Worm (Caenorhabditis elegans) whole organism, L1 larva: ENCODE results near the gene hda-2.
A peak's percentile ranks its signal among the peaks of the same experiment; 100 is the strongest.

Experiments
- C16A3.4 ChIP-seq: fragments of 150-350 bp; optimal IDR thresholded peaks from 2 replicates; lab custom pipeline; 2014; ENCODE audit warnings: missing biosample characterization, missing genetic modification characterization
- F16B12.6 ChIP-seq: fragments of 150-350 bp; optimal IDR thresholded peaks from 2 replicates; lab custom pipeline; 2014; ENCODE audit warnings: missing biosample characterization, missing genetic modification characterization
- aha-1 ChIP-seq: fragments of 150-350 bp; optimal IDR thresholded peaks from 2 replicates; lab custom pipeline; 2014; ENCODE audit warnings: missing biosample characterization, missing genetic modification characterization
- alr-1 ChIP-seq: fragments of 200-800 bp; sonication (Bioruptor generic); optimal IDR thresholded peaks from 2 replicates; lab custom pipeline; 2018; ENCODE audit warnings: borderline replicate concordance, mild to moderate bottlenecking, missing genetic modification characterization, missing compliant biosample characterization
- aly-2 ChIP-seq: fragments of 150-350 bp; optimal IDR thresholded peaks from 2 replicates; lab custom pipeline; 2014; ENCODE audit warnings: missing biosample characterization, missing genetic modification characterization
- ama-1 ChIP-seq: fragments of 150-350 bp; optimal IDR thresholded peaks from 2 replicates; lab custom pipeline; 2014
- blmp-1 ChIP-seq: fragments of 150-350 bp; optimal IDR thresholded peaks from 2 replicates; lab custom pipeline; 2014; ENCODE audit warnings: missing biosample characterization, missing genetic modification characterization
- ceh-63 ChIP-seq: fragments of 200-800 bp; sonication (Bioruptor generic); optimal IDR thresholded peaks from 2 replicates; lab custom pipeline; 2018; ENCODE audit warnings: mild to moderate bottlenecking, missing genetic modification characterization, missing compliant biosample characterization
- ceh-8 ChIP-seq: fragments of 200-800 bp; sonication (Bioruptor generic); optimal IDR thresholded peaks from 2 replicates; lab custom pipeline; 2018; ENCODE audit warnings: mild to moderate bottlenecking, missing genetic modification characterization, moderate library complexity, missing compliant biosample characterization
- ceh-82 ChIP-seq, 3 experiments: fragments of 150-350 bp in 1 of 3; sonication (generic microtip) in 2 of 3; optimal IDR thresholded peaks; 2 replicates each; lab custom pipeline; 2014 to 2017; ENCODE audit warnings: missing biosample characterization in 3 of 3, missing genetic modification characterization in 3 of 3
- ceh-88 ChIP-seq: fragments of 200-800 bp; sonication (Bioruptor generic); IDR thresholded peaks from 2 replicates; pipeline ENCODE4 v1.3.6; 2022; ENCODE audit warnings: missing genetic modification characterization, missing compliant biosample characterization
- ces-1 ChIP-seq: fragments of 150-350 bp; optimal IDR thresholded peaks from 2 replicates; lab custom pipeline; 2014; ENCODE audit warnings: missing biosample characterization, missing genetic modification reagents, missing genetic modification characterization
- dpl-1 ChIP-seq, 3 experiments: fragments of 150-350 bp in 2 of 3; sonication (generic microtip) in 1 of 3; optimal IDR thresholded peaks; 2 replicates each; lab custom pipeline; 2014 to 2017; ENCODE audit warnings: missing biosample characterization in 3 of 3, missing genetic modification characterization in 3 of 3, missing genetic modification reagents in 3 of 3
- efl-1 ChIP-seq, 4 experiments: fragments of 150-350 bp; optimal IDR thresholded peaks in 3 of 4; peaks in 1 of 4; 1 replicate in 1 of 4; 2 replicates in 3 of 4; lab custom pipeline; 2014; ENCODE audit warnings: missing biosample characterization in 2 of 4, missing genetic modification characterization in 2 of 4, missing genetic modification reagents in 2 of 4
- elt-2 ChIP-seq: sonication (generic microtip); optimal IDR thresholded peaks from 2 replicates; lab custom pipeline; 2016; ENCODE audit warnings: missing genetic modification characterization, mild to moderate bottlenecking, inconsistent platforms, missing compliant biosample characterization, missing genetic modification reagents
- ets-5 ChIP-seq: fragments of 200-800 bp; sonication (Bioruptor generic); IDR thresholded peaks from 2 replicates; pipeline ENCODE4 v1.3.6; 2022; ENCODE audit warnings: missing genetic modification characterization, missing compliant biosample characterization
- fkh-10 ChIP-seq: sonication (generic microtip); optimal IDR thresholded peaks from 2 replicates; lab custom pipeline; 2017; ENCODE audit warnings: missing biosample characterization, missing genetic modification reagents, missing genetic modification characterization
- hlh-4 ChIP-seq: sonication (generic microtip); optimal IDR thresholded peaks from 2 replicates; lab custom pipeline; 2016; ENCODE audit warnings: mild to moderate bottlenecking, missing genetic modification characterization, missing compliant biosample characterization
- hpl-2 ChIP-seq: fragments of 150-350 bp; optimal IDR thresholded peaks from 2 replicates; lab custom pipeline; 2014; ENCODE audit warnings: missing biosample characterization, missing genetic modification reagents, missing genetic modification characterization
- irx-1 ChIP-seq: sonication (generic microtip); optimal IDR thresholded peaks from 2 replicates; lab custom pipeline; 2016; ENCODE audit warnings: missing genetic modification characterization, missing compliant biosample characterization
- isw-1 ChIP-seq: fragments of 200-800 bp; sonication (Bioruptor generic); IDR thresholded peaks from 2 replicates; pipeline ENCODE4 v1.3.6; 2022; ENCODE audit warnings: missing genetic modification characterization, missing compliant biosample characterization
- jun-1 ChIP-seq: fragments of 150-350 bp; optimal IDR thresholded peaks from 2 replicates; lab custom pipeline; 2014; ENCODE audit warnings: missing biosample characterization, missing genetic modification reagents, missing genetic modification characterization
- lin-13 ChIP-seq: fragments of 150-350 bp; optimal IDR thresholded peaks from 2 replicates; lab custom pipeline; 2014; ENCODE audit warnings: missing biosample characterization, missing genetic modification reagents, missing genetic modification characterization
- lin-14 ChIP-seq: fragments of 200-800 bp; sonication (Bioruptor generic); optimal IDR thresholded peaks from 2 replicates; lab custom pipeline; 2018; ENCODE audit warnings: mild to moderate bottlenecking, missing genetic modification characterization, moderate library complexity, missing compliant biosample characterization
- lin-15B ChIP-seq: fragments of 150-350 bp; sonication (generic microtip); optimal IDR thresholded peaks from 3 replicates; lab custom pipeline; 2014; ENCODE audit warnings: missing biosample characterization, missing genetic modification characterization
- lin-35 ChIP-seq, 2 experiments: fragments of 150-350 bp; optimal IDR thresholded peaks; 2 replicates each; lab custom pipeline; 2014; ENCODE audit warnings: missing biosample characterization in 2 of 2, missing genetic modification characterization in 2 of 2, missing genetic modification reagents in 2 of 2
- lir-3 ChIP-seq: sonication (generic microtip); optimal IDR thresholded peaks from 2 replicates; lab custom pipeline; 2016; ENCODE audit warnings: mild to moderate bottlenecking, missing genetic modification characterization, moderate library complexity, missing compliant biosample characterization; ENCODE audit not compliant: poor library complexity
- lsy-2 ChIP-seq, 2 experiments: fragments of 150-350 bp; optimal IDR thresholded peaks; 2 replicates each; lab custom pipeline; 2014; ENCODE audit warnings: missing biosample characterization in 2 of 2, missing genetic modification characterization in 2 of 2
- mab-9 ChIP-seq: fragments of 200-800 bp; sonication (Bioruptor generic); IDR thresholded peaks from 2 replicates; pipeline ENCODE4 v1.3.6; 2022; ENCODE audit warnings: missing genetic modification reagents, missing genetic modification characterization, missing compliant biosample characterization
- mef-2 ChIP-seq: fragments of 150-350 bp; optimal IDR thresholded peaks from 2 replicates; lab custom pipeline; 2014; ENCODE audit warnings: missing biosample characterization, missing genetic modification characterization
- mep-1 ChIP-seq: fragments of 150-350 bp; optimal IDR thresholded peaks from 2 replicates; lab custom pipeline; 2014; ENCODE audit warnings: missing biosample characterization, missing genetic modification characterization
- nhr-12 ChIP-seq: sonication (generic microtip); optimal IDR thresholded peaks from 2 replicates; lab custom pipeline; 2017; ENCODE audit warnings: missing biosample characterization, missing genetic modification characterization
- nhr-20 ChIP-seq: sonication (generic microtip); optimal IDR thresholded peaks from 2 replicates; lab custom pipeline; 2016; ENCODE audit warnings: mild to moderate bottlenecking, missing genetic modification characterization, missing compliant biosample characterization
- nhr-47 ChIP-seq: sonication (generic microtip); optimal IDR thresholded peaks from 2 replicates; lab custom pipeline; 2016; ENCODE audit warnings: mild to moderate bottlenecking, missing genetic modification characterization, moderate library complexity, missing compliant biosample characterization
- nhr-71 ChIP-seq: sonication (generic microtip); optimal IDR thresholded peaks from 2 replicates; lab custom pipeline; 2016; ENCODE audit warnings: mild to moderate bottlenecking, missing genetic modification characterization, moderate library complexity, missing compliant biosample characterization
- nhr-85 ChIP-seq: sonication (generic microtip); peaks from one replicate; lab custom pipeline; 2016; ENCODE audit warnings: missing genetic modification characterization, inconsistent platforms, missing compliant biosample characterization
- nhr-90 ChIP-seq: sonication (generic microtip); optimal IDR thresholded peaks from 2 replicates; lab custom pipeline; 2016; ENCODE audit warnings: mild to moderate bottlenecking, missing genetic modification characterization, missing compliant biosample characterization; ENCODE audit not compliant: poor library complexity
- pag-3 ChIP-seq: sonication (generic microtip); optimal IDR thresholded peaks from 2 replicates; lab custom pipeline; 2017; ENCODE audit warnings: missing genetic modification characterization, mild to moderate bottlenecking, missing compliant biosample characterization, antibody characterized with exemption, borderline replicate concordance; ENCODE audit not compliant: insufficient read depth
- pax-3 ChIP-seq: fragments of 200-800 bp; sonication (Bioruptor generic); optimal IDR thresholded peaks from 2 replicates; lab custom pipeline; 2018; ENCODE audit warnings: mild to moderate bottlenecking, missing genetic modification characterization, moderate library complexity, missing compliant biosample characterization
- rnt-1 ChIP-seq: sonication (generic microtip); optimal IDR thresholded peaks from 2 replicates; lab custom pipeline; 2016; ENCODE audit warnings: mild to moderate bottlenecking, missing genetic modification characterization, moderate library complexity, missing compliant biosample characterization
- skn-1 ChIP-seq: fragments of 150-350 bp; optimal IDR thresholded peaks from 2 replicates; lab custom pipeline; 2014; ENCODE audit warnings: missing biosample characterization, missing genetic modification characterization
- snu-23 ChIP-seq: sonication (generic microtip); optimal IDR thresholded peaks from 2 replicates; lab custom pipeline; 2016; ENCODE audit warnings: missing genetic modification characterization, missing compliant biosample characterization
- swsn-7 ChIP-seq: sonication (generic microtip); optimal IDR thresholded peaks from 2 replicates; lab custom pipeline; 2016; ENCODE audit warnings: missing genetic modification characterization, missing compliant biosample characterization
- tlp-1 ChIP-seq: fragments of 150-350 bp; optimal IDR thresholded peaks from 2 replicates; lab custom pipeline; 2014; ENCODE audit warnings: missing biosample characterization, missing genetic modification characterization
- unc-130 ChIP-seq: fragments of 150-350 bp; optimal IDR thresholded peaks from 2 replicates; lab custom pipeline; 2017; ENCODE audit warnings: missing biosample characterization, missing genetic modification characterization, inconsistent platforms
- unc-62 ChIP-seq: fragments of 150-350 bp; optimal IDR thresholded peaks from 2 replicates; lab custom pipeline; 2014; ENCODE audit warnings: missing biosample characterization, missing genetic modification reagents, missing genetic modification characterization
- unc-98 ChIP-seq: fragments of 200-800 bp; sonication (Bioruptor generic); IDR thresholded peaks from 2 replicates; pipeline ENCODE4 v1.3.6; 2022; ENCODE audit warnings: missing genetic modification characterization, missing compliant biosample characterization
- xbp-1 ChIP-seq: sonication (generic microtip); optimal IDR thresholded peaks from 2 replicates; lab custom pipeline; 2016; ENCODE audit warnings: missing genetic modification characterization, missing compliant biosample characterization
- ztf-4 ChIP-seq: fragments of 150-350 bp; optimal IDR thresholded peaks from 2 replicates; lab custom pipeline; 2014; ENCODE audit warnings: missing biosample characterization, missing genetic modification characterization

hda-2 gene

DNA sequence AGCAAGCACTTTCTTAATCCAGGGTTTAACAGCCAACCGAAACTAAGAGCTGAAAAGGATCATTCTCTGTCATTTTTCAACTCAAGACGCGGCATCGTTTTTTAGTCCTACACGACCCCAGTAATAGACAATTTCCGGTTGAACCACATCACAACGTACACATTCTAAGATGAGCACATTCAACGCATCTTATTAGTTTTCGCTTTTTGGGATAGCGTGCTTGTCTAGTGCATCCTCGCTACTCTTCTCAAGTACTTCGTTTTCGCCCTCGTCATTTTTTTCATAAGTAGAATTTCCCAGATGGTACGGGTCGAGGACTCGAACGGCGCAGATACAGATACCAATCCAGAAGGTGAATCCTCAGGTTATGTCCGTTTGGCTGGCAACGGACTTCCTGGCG lies 19.9 kb upstream of the hda-2 start, which contains the start of gene T05H10.1:
Gene T05H10.1, plus strand, starts transcription at position 301 of the 400 bp plus-strand sequence.
- TF ChIP-seq ceh-8 (GFP tag; lab: Kevin White, UChicago) (no peak), aly-2 (tag; lab: Kevin White, UChicago) (no peak), nhr-90 (no peak), rnt-1 (tag; lab: Kevin White, UChicago) (no peak), xbp-1 (no peak), mef-2 (tag; lab: Kevin White, UChicago) (no peak), mep-1 (no peak), irx-1 (tag; lab: Kevin White, UChicago) (no peak), hpl-2 (no peak), ztf-4 (no peak), unc-98 (GFP tag; lab: Robert Waterston, UW) (no peak), fkh-10 (GFP tag; lab: Kevin White, UChicago) (no peak)

DNA sequence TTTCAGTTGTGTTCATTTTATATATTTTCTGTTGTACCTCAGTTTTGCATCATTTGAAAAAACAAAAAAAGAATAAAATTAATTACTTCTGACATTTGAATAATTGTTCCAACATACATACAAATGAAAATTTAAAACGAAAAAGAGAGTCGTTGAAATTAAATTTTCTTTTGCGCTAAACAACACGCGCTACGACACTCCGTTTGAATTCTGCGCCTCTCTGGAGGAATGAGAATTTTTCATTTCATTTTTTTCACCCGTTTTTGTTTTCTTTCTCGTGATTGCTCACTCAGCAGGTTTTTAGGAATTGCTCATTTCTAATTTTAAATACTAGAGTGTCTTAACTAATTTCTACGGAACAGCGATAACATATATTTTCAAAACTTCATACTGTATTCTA lies 19.3 kb upstream of the hda-2 start:
- peak; percentile 32 for TF ChIP-seq nhr-20 (tag; lab: Kevin White, UChicago)
- TF ChIP-seq efl-1 (optimal IDR thresholded peaks at IDR 0.05; lab: Kevin White, UChicago) = peak; percentile 21 to 38
- TF ChIP-seq efl-1 (GFP tag; optimal IDR thresholded peaks at IDR 0.05 in 1 of 2; lab: Kevin White, UChicago) = peak; percentile 47 to 68
- peak; percentile 43 for TF ChIP-seq snu-23 (GFP tag; lab: Kevin White, UChicago)
- TF ChIP-seq alr-1 (tag; lab: Kevin White, UChicago) = no peak
- TF ChIP-seq nhr-71 (tag; lab: Kevin White, UChicago) = peak; percentile 36
- TF ChIP-seq ceh-88 (GFP tag; lab: Robert Waterston, UW) = no peak
- TF ChIP-seq dpl-1 (GFP tag; optimal IDR thresholded peaks at IDR 0.05; lab: Kevin White, UChicago) = peak in 2 of 3 experiments; percentile 12 to 42
- no peak for TF ChIP-seq unc-130 (tag; lab: Kevin White, UChicago)
- TF ChIP-seq blmp-1 (tag; lab: Kevin White, UChicago) = peak; percentile 48
- peak; percentile 23 for TF ChIP-seq xbp-1
- TF ChIP-seq ceh-82 (tag; optimal IDR thresholded peaks at IDR 0.05; lab: Kevin White, UChicago) = peak in 1 of 3 experiments; percentile 16
- peak; percentile 72 for TF ChIP-seq lin-15B (tag; lab: Kevin White, UChicago)
- TF ChIP-seq lsy-2 (tag; optimal IDR thresholded peaks at IDR 0.05; lab: Kevin White, UChicago) = peak; percentile 65 to 74
- peak; percentile 13 for TF ChIP-seq rnt-1 (tag; lab: Kevin White, UChicago)
- no peak for TF ChIP-seq jun-1
- peak; percentile 54 for TF ChIP-seq nhr-85 (tag; lab: Kevin White, UChicago)
- peak; percentile 48 for TF ChIP-seq swsn-7 (tag; lab: Kevin White, UChicago)
- no peak for TF ChIP-seq nhr-12
- peak; percentile 30 to 60 for TF ChIP-seq lin-35 (GFP tag; optimal IDR thresholded peaks at IDR 0.05; lab: Kevin White, UChicago)
- no peak for TF ChIP-seq hlh-4 (tag; lab: Kevin White, UChicago)
- TF ChIP-seq skn-1 (tag; lab: Kevin White, UChicago) = peak; percentile 21
- peak; percentile 42 for TF ChIP-seq lir-3
- TF ChIP-seq nhr-47 (tag; lab: Kevin White, UChicago) = peak; percentile 27
- no peak; the same call in 1 of the 2 replicates for TF ChIP-seq isw-1 (GFP tag; lab: Robert Waterston, UW)
- peak; percentile 18 for TF ChIP-seq C16A3.4 (tag; lab: Kevin White, UChicago)
- TF ChIP-seq ets-5 (GFP tag; lab: Robert Waterston, UW) = no peak
- peak; percentile 30 for TF ChIP-seq lin-14 (GFP tag; lab: Kevin White, UChicago)
- peak; percentile 0 for TF ChIP-seq lin-13 (GFP tag; lab: Kevin White, UChicago)

DNA sequence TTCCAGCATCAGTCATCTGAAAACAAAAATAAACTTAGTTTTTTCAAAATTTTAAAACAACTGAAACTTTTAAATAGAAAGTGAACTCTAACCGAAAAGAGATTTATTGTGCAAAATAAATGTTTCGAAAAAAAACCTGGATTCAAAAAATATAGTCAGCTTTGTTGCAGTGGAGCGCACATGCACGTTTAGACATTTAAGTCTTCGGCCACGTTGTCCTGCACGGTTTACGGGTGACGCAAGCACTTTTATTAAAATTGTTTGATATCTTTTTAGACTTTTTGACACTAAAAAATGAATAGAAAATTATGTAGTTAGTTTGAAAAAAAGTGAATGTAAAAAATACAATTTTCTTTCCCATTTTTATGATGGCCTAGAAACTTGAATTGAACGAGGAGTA lies 17.1 kb upstream of the hda-2 start, which contains the start of the genes ubh-4 and algn-6:
Gene ubh-4, minus strand, starts transcription at position 182 of the 400 bp plus-strand sequence.
Gene algn-6, plus strand, starts transcription at position 387 of the 400 bp plus-strand sequence.
- TF ChIP-seq ceh-63 (no peak), pax-3 (peak; percentile 65), hpl-2 (no peak), unc-62 (GFP tag; lab: Kevin White, UChicago) (no peak), tlp-1 (tag; lab: Kevin White, UChicago) (no peak), ama-1 (lab: Kevin White, UChicago) (no peak), nhr-85 (tag; lab: Kevin White, UChicago) (peak; percentile 75), snu-23 (GFP tag; lab: Kevin White, UChicago) (peak; percentile 69), ceh-82 (tag; optimal IDR thresholded peaks at IDR 0.05; lab: Kevin White, UChicago) (no peak), ceh-88 (GFP tag; lab: Robert Waterston, UW) (no peak), irx-1 (tag; lab: Kevin White, UChicago) (peak; percentile 44), ces-1 (GFP tag; lab: Kevin White, UChicago) (no peak), C16A3.4 (tag; lab: Kevin White, UChicago) (peak; percentile 82), aha-1 (tag; lab: Kevin White, UChicago) (no peak), pag-3 (tag; lab: Kevin White, UChicago) (no peak), F16B12.6 (tag; lab: Kevin White, UChicago) (no peak), xbp-1 (peak; percentile 63), elt-2 (no peak), lir-3 (peak; percentile 80), mab-9 (no peak), dpl-1 (GFP tag; optimal IDR thresholded peaks at IDR 0.05; lab: Kevin White, UChicago) (peak; percentile 57 to 74 (median 63))
